Fruit fly (Drosophila melanogaster) whole organism, prepupa: ENCODE data around the gene Ucp4C.
A peak's percentile ranks its signal among the peaks of the same experiment; 100 is the strongest.

Experiments used
- Blimp-1 ChIP-seq: fragments of 200-800 bp; sonication (Bioruptor generic); optimal IDR thresholded peaks from 3 replicates; lab custom pipeline; 2017; ENCODE audit warnings: missing biosample characterization, missing genetic modification characterization, mild to moderate bottlenecking, moderate library complexity, missing genetic modification reagents
- CG10631 ChIP-seq: fragments of 200-800 bp; sonication (Bioruptor generic); optimal IDR thresholded peaks from 2 replicates; lab custom pipeline; 2016; ENCODE audit warnings: missing biosample characterization, missing genetic modification characterization
- CG11294 ChIP-seq: fragments of 200-800 bp; sonication (Bioruptor generic); IDR thresholded peaks from 2 replicates; pipeline ENCODE4 v1.3.6; 2022; ENCODE audit warnings: missing biosample characterization, missing genetic modification characterization
- CG11762 ChIP-seq: fragments of 200-800 bp; sonication (Bioruptor generic); optimal IDR thresholded peaks from 3 replicates; lab custom pipeline; 2016; ENCODE audit warnings: missing biosample characterization, missing genetic modification characterization; ENCODE audit not compliant: insufficient read depth
- CG11902 ChIP-seq: fragments of 200-800 bp; sonication (Bioruptor generic); optimal IDR thresholded peaks from 3 replicates; lab custom pipeline; 2016; ENCODE audit warnings: missing biosample characterization, missing genetic modification characterization
- CG15336 ChIP-seq: fragments of 200-800 bp; sonication (Bioruptor generic); IDR thresholded peaks from 2 replicates; pipeline ENCODE4 v1.3.6; 2022; ENCODE audit warnings: missing biosample characterization, missing genetic modification characterization
- CG1621 ChIP-seq: fragments of 200-800 bp; sonication (Bioruptor generic); optimal IDR thresholded peaks from 3 replicates; lab custom pipeline; 2018; ENCODE audit warnings: missing biosample characterization, mild to moderate bottlenecking, missing genetic modification characterization
- CG16779 ChIP-seq: fragments of 200-800 bp; sonication (Bioruptor generic); optimal IDR thresholded peaks from 3 replicates; lab custom pipeline; 2017; ENCODE audit warnings: missing biosample characterization, mild to moderate bottlenecking, missing genetic modification characterization
- CG32006 ChIP-seq: fragments of 200-800 bp; sonication (Bioruptor generic); optimal IDR thresholded peaks from 3 replicates; lab custom pipeline; 2017; ENCODE audit warnings: missing biosample characterization, mild to moderate bottlenecking, missing genetic modification characterization
- CG34406 ChIP-seq: fragments of 200-800 bp; sonication (Bioruptor generic); optimal IDR thresholded peaks from 3 replicates; lab custom pipeline; 2016; ENCODE audit warnings: missing biosample characterization, missing genetic modification characterization
- CG3919 ChIP-seq: fragments of 200-800 bp; sonication (Bioruptor generic); optimal IDR thresholded peaks from 3 replicates; lab custom pipeline; 2016; ENCODE audit warnings: missing biosample characterization, missing genetic modification characterization
- CG4318 ChIP-seq: fragments of 200-800 bp; sonication (Bioruptor generic); optimal IDR thresholded peaks from 3 replicates; lab custom pipeline; 2017; ENCODE audit warnings: missing biosample characterization, mild to moderate bottlenecking, missing genetic modification characterization
- CG6163 ChIP-seq: fragments of 200-800 bp; sonication (Bioruptor generic); IDR thresholded peaks from 3 replicates; pipeline ENCODE4 v1.3.6; 2022; ENCODE audit warnings: missing biosample characterization, missing genetic modification characterization
- CG6276 ChIP-seq: fragments of 200-800 bp; sonication (Bioruptor generic); optimal IDR thresholded peaks from 2 replicates; lab custom pipeline; 2017; ENCODE audit warnings: missing biosample characterization, mild to moderate bottlenecking, missing genetic modification characterization
- CG6808 ChIP-seq: fragments of 200-800 bp; sonication (Bioruptor generic); optimal IDR thresholded peaks from 3 replicates; lab custom pipeline; 2017; ENCODE audit warnings: missing biosample characterization, missing genetic modification characterization, mild to moderate bottlenecking, moderate library complexity, missing genetic modification reagents
- CG7368 ChIP-seq: fragments of 200-800 bp; sonication (Bioruptor generic); optimal IDR thresholded peaks from 3 replicates; lab custom pipeline; 2016; ENCODE audit warnings: missing biosample characterization, missing genetic modification characterization
- CG8119 ChIP-seq: fragments of 200-800 bp; sonication (Bioruptor generic); IDR thresholded peaks from 3 replicates; pipeline ENCODE4 v1.3.6; 2022; ENCODE audit warnings: missing biosample characterization, missing genetic modification characterization
- CG8319 ChIP-seq: fragments of 200-800 bp; sonication (Bioruptor generic); optimal IDR thresholded peaks from 3 replicates; lab custom pipeline; 2016; ENCODE audit warnings: missing biosample characterization, missing genetic modification characterization
- Eip75B ChIP-seq: fragments of 200-800 bp; sonication (Bioruptor generic); optimal IDR thresholded peaks from 3 replicates; lab custom pipeline; 2016; ENCODE audit warnings: missing biosample characterization, missing genetic modification characterization
- Eip78C ChIP-seq: fragments of 200-800 bp; sonication (Bioruptor generic); peaks from one replicate; lab custom pipeline; 2016; ENCODE audit warnings: missing biosample characterization, missing genetic modification characterization
- Eip93F ChIP-seq: fragments of 200-800 bp; sonication (Bioruptor generic); optimal IDR thresholded peaks from 2 replicates; lab custom pipeline; 2016; ENCODE audit warnings: missing biosample characterization, mild to moderate bottlenecking, missing genetic modification characterization
- Ets21C ChIP-seq: fragments of 200-800 bp; sonication (Bioruptor generic); optimal IDR thresholded peaks from 3 replicates; lab custom pipeline; 2016; ENCODE audit warnings: missing biosample characterization, missing genetic modification characterization
- Gug ChIP-seq: fragments of 200-800 bp; sonication (Bioruptor generic); IDR thresholded peaks from 2 replicates; pipeline ENCODE4 v1.3.6; 2022; ENCODE audit warnings: missing biosample characterization, missing genetic modification characterization
- Hr38 ChIP-seq: sonication (Bioruptor generic); optimal IDR thresholded peaks from 2 replicates; lab custom pipeline; 2016; ENCODE audit warnings: missing biosample characterization, missing genetic modification characterization
- Hr39 ChIP-seq: fragments of 200-800 bp; sonication (Bioruptor generic); optimal IDR thresholded peaks from 2 replicates; lab custom pipeline; 2016; ENCODE audit warnings: missing biosample characterization, missing genetic modification characterization
- Hr4 ChIP-seq: fragments of 200-800 bp; sonication (Bioruptor generic); optimal IDR thresholded peaks from 3 replicates; lab custom pipeline; 2016; ENCODE audit warnings: missing biosample characterization, missing genetic modification characterization
- Met ChIP-seq: fragments of 200-800 bp; sonication (Bioruptor generic); optimal IDR thresholded peaks from 3 replicates; lab custom pipeline; 2016; ENCODE audit warnings: missing biosample characterization, missing genetic modification characterization
- OdsH ChIP-seq: fragments of 200-800 bp; sonication (Bioruptor generic); optimal IDR thresholded peaks from 3 replicates; lab custom pipeline; 2016; ENCODE audit warnings: missing biosample characterization, missing genetic modification characterization
- Smox ChIP-seq: fragments of 200-800 bp; sonication (Bioruptor generic); optimal IDR thresholded peaks from 3 replicates; lab custom pipeline; 2016; ENCODE audit warnings: missing biosample characterization, missing genetic modification characterization
- Sox102F ChIP-seq: fragments of 200-800 bp; sonication (Bioruptor generic); optimal IDR thresholded peaks from 2 replicates; lab custom pipeline; 2016; ENCODE audit warnings: missing biosample characterization, mild to moderate bottlenecking, missing genetic modification characterization
- Sox15 ChIP-seq: fragments of 200-800 bp; sonication (Bioruptor generic); optimal IDR thresholded peaks from 3 replicates; lab custom pipeline; 2016; ENCODE audit warnings: missing biosample characterization, missing genetic modification characterization
- acj6 ChIP-seq: fragments of 200-800 bp; sonication (Bioruptor generic); optimal IDR thresholded peaks from 3 replicates; lab custom pipeline; 2016; ENCODE audit warnings: missing biosample characterization, missing genetic modification characterization
- cyc ChIP-seq: fragments of 200-800 bp; sonication (Bioruptor generic); optimal IDR thresholded peaks from 3 replicates; lab custom pipeline; 2016; ENCODE audit warnings: missing biosample characterization, missing genetic modification characterization
- dac ChIP-seq: fragments of 200-800 bp; sonication (Bioruptor generic); optimal IDR thresholded peaks from 2 replicates; lab custom pipeline; 2017; ENCODE audit warnings: missing biosample characterization, mild to moderate bottlenecking, missing genetic modification characterization
- eg ChIP-seq: fragments of 200-800 bp; sonication (Bioruptor generic); IDR thresholded peaks from 3 replicates; pipeline ENCODE4 v1.3.6; 2022; ENCODE audit warnings: missing biosample characterization, missing genetic modification characterization
- fd59A ChIP-seq: fragments of 200-800 bp; sonication (Bioruptor generic); optimal IDR thresholded peaks from 2 replicates; lab custom pipeline; 2017; ENCODE audit warnings: missing biosample characterization, mild to moderate bottlenecking, missing genetic modification characterization, missing genetic modification reagents
- fd85E ChIP-seq: fragments of 200-800 bp; sonication (Bioruptor generic); optimal IDR thresholded peaks from 3 replicates; lab custom pipeline; 2016; ENCODE audit warnings: missing biosample characterization, missing genetic modification characterization
- fkh ChIP-seq: fragments of 200-800 bp; sonication (Bioruptor generic); optimal IDR thresholded peaks from 3 replicates; lab custom pipeline; 2017; ENCODE audit warnings: missing biosample characterization, mild to moderate bottlenecking, missing genetic modification characterization, moderate library complexity
- lz ChIP-seq: fragments of 200-800 bp; sonication (Bioruptor generic); optimal IDR thresholded peaks from 3 replicates; lab custom pipeline; 2016; ENCODE audit warnings: missing biosample characterization, missing genetic modification characterization
- pdm3 ChIP-seq: fragments of 200-800 bp; sonication (Bioruptor generic); optimal IDR thresholded peaks from 3 replicates; lab custom pipeline; 2016; ENCODE audit warnings: missing biosample characterization, missing genetic modification characterization
- salr ChIP-seq, 2 experiments: fragments of 200-800 bp; sonication (Bioruptor generic); optimal IDR thresholded peaks; 3 replicates each; lab custom pipeline; 2016 to 2018; ENCODE audit warnings: missing biosample characterization in 2 of 2, missing genetic modification characterization in 2 of 2, mild to moderate bottlenecking in 1 of 2
- spab ChIP-seq: fragments of 200-800 bp; sonication (Bioruptor generic); optimal IDR thresholded peaks from 2 replicates; lab custom pipeline; 2017; ENCODE audit warnings: missing biosample characterization, mild to moderate bottlenecking, missing genetic modification characterization, missing genetic modification reagents
- svp ChIP-seq: fragments of 200-800 bp; sonication (Bioruptor generic); peaks from one replicate; lab custom pipeline; 2016; ENCODE audit warnings: missing biosample characterization, missing genetic modification characterization
- topi ChIP-seq: fragments of 200-800 bp; sonication (Bioruptor generic); optimal IDR thresholded peaks from 3 replicates; lab custom pipeline; 2016; ENCODE audit warnings: missing biosample characterization, missing genetic modification characterization
- vri ChIP-seq: fragments of 200-800 bp; sonication (Bioruptor generic); optimal IDR thresholded peaks from 3 replicates; lab custom pipeline; 2016; ENCODE audit warnings: missing biosample characterization, mild to moderate bottlenecking, missing genetic modification characterization

Gene Ucp4C

DNA sequence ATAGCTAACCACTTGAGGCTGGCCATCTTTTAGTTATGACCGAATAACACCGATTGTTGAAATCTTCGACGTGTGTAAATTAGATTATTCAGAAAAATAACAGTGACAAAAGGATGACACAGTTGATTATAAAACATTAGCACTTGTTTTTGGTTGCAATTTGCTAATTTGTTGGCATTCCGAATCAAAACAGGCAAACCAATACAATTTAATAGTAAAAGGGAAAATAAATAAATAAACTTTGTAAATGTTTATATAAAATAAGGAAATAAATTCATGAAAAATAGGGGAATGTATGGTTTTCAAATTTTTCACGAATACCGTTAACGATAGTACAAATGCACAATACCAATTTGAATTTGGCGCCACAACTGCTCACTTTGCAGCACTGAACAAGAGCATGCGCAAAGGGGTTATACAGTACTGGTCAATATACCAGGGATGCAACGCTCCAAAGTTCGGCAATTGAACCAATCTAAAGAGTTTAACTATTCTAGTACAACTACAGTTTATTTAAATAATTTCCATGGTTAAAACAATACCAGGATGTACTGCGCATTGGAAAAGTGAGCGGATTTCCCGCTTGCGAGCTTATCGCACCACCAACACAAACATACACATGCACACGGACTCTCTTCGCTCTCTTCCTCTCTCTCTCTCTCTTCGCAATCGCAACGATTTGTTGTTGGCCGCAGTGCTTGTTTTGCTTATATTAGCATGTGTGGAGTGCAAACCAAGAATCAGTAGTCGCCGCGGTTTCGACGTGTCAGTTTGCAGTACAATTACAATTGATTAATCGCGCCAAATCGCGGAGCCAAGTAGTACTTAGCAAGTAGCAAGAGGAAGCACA, 24.9 kb upstream of the Ucp4C start, which contains the start of the genes Sfp26Ad and Gpdh1 (continued):
- TF ChIP-seq OdsH (GFP tag; lab: Kevin White, UChicago) (peak; percentile 69), CG10631 (GFP tag; lab: Kevin White, UChicago) (peak; percentile 71), salr (GFP tag; optimal IDR thresholded peaks at IDR 0.05; lab: Kevin White, UChicago) (peak in 1 of 2 experiments; percentile 49), Blimp-1 (peak; percentile 20), svp (GFP tag; lab: Kevin White, UChicago) (peak; percentile 82), Eip93F (GFP tag; lab: Kevin White, UChicago) (no peak), CG32006 (GFP tag; lab: Kevin White, UChicago) (peak; percentile 58), fd85E (no peak), acj6 (GFP tag; lab: Kevin White, UChicago) (peak; percentile 54), CG6808 (GFP tag; lab: Kevin White, UChicago) (peak; percentile 34)

DNA sequence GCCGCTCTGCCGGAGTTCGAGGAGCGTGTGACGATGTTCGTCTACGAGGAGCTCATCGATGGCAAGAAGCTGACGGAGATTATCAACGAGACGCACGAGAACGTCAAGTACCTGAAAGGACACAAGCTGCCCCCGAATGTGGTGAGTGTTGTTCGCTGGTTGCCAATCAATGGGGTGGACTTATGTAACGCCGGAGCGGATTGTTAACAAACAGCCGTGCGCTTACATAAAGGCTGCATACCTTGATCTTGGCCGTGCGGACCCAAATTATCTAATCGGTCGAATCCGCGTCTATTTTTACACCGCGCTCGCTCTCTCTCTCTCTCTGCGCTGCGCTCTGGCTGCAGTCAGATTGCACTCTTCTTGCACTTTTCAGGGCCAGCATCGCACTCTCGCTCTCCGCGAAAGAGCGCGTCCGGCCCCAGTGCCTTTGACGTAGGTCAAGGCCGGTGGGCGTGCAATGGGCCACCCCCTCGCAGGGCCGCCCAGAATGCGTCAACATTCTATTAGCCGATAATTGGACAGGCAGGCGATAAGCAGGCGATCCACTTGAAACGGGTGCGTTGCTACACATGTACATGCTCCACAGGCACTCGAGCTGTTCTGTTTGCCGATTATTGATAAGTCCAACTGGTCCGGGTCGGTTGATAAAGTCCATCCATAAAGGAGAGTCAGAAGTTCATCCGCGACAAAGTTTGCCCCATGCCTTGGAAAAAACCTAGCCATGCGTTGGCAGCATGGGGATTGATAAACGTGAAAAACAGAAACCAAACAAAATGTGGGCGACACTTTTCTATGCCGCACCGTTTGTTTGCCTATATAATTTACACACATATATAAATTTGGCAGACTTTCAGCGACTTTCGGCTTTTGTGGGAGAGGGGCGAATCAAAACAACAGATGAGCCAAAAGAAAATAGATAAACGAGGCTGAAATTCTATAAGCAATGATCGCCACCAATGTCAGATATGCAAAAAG, 23.8 kb upstream of the Ucp4C start:
- TF ChIP-seq Met (GFP tag; lab: Kevin White, UChicago) (no peak), Eip78C (GFP tag; lab: Kevin White, UChicago) (peak; percentile 50), CG11762 (GFP tag; lab: Kevin White, UChicago) (no peak), spab (GFP tag; lab: Kevin White, UChicago) (no peak), Eip75B (GFP tag; lab: Kevin White, UChicago) (peak; percentile 29), CG7368 (GFP tag; lab: Kevin White, UChicago) (no peak), CG16779 (tag; lab: Kevin White, UChicago) (peak; percentile 58), Eip93F (GFP tag; lab: Kevin White, UChicago) (peak; percentile 10), fd85E (no peak), fd59A (no peak), CG15336 (GFP tag; lab: Robert Waterston, UW) (peak; percentile 40; the same call in 1 of the 2 replicates), svp (GFP tag; lab: Kevin White, UChicago) (peak; percentile 99), Hr4 (GFP tag; lab: Kevin White, UChicago) (no peak), dac (GFP tag; lab: Kevin White, UChicago) (no peak), OdsH (GFP tag; lab: Kevin White, UChicago) (no peak), CG11902 (GFP tag; lab: Kevin White, UChicago) (no peak), Hr38 (GFP tag; lab: Kevin White, UChicago) (no peak), Ets21C (GFP tag; lab: Kevin White, UChicago) (no peak), CG6163 (GFP tag; lab: Robert Waterston, UW) (peak; percentile 58; the same call in 1 of the 3 replicates), CG11294 (GFP tag; lab: Robert Waterston, UW) (no peak), CG8319 (GFP tag; lab: Kevin White, UChicago) (no peak), vri (GFP tag; lab: Kevin White, UChicago) (peak; percentile 58), CG32006 (GFP tag; lab: Kevin White, UChicago) (no peak), CG8119 (0 out of 3 replicates have a peak, but pooled peaks have one; percentile 20), cyc (GFP tag; lab: Kevin White, UChicago) (no peak), acj6 (GFP tag; lab: Kevin White, UChicago) (no peak), CG3919 (GFP tag; lab: Kevin White, UChicago) (no peak), CG1621 (tag; lab: Kevin White, UChicago) (peak; percentile 22), Sox15 (GFP tag; lab: Kevin White, UChicago) (no peak), Gug (0 out of 2 replicates have a peak, but pooled peaks have one; percentile 30), pdm3 (GFP tag; lab: Kevin White, UChicago) (no peak), Hr39 (GFP tag; lab: Kevin White, UChicago) (no peak), topi (no peak), Sox102F (GFP tag; lab: Kevin White, UChicago) (no peak), fkh (GFP tag; lab: Kevin White, UChicago) (peak; percentile 74), CG4318 (no peak), eg (GFP tag; lab: Robert Waterston, UW) (no peak), CG10631 (GFP tag; lab: Kevin White, UChicago) (no peak), CG6276 (no peak), lz (GFP tag; lab: Kevin White, UChicago) (no peak), Smox (no peak), CG34406 (GFP tag; lab: Kevin White, UChicago) (no peak)
